Worm (Caenorhabditis elegans) whole organism, young adult: Measurements from ENCODE around the gene ZK353.9.

Experiments
- F52B5.7 ChIP-seq: sonication (generic microtip); optimal IDR thresholded peaks from 2 replicates; lab custom pipeline; 2016; ENCODE audit warnings: mild to moderate bottlenecking, missing genetic modification characterization, missing compliant biosample characterization
- F57A8.1 ChIP-seq: fragments of 200-800 bp; sonication (Bioruptor generic); optimal IDR thresholded peaks from 2 replicates; lab custom pipeline; 2018; ENCODE audit warnings: mild to moderate bottlenecking, missing genetic modification characterization, moderate library complexity, missing compliant biosample characterization
- K11D2.4 ChIP-seq: fragments of 200-800 bp; sonication (Bioruptor generic); IDR thresholded peaks from 2 replicates; pipeline ENCODE4 v1.3.6; 2022; ENCODE audit warnings: missing genetic modification reagents, missing genetic modification characterization, missing compliant biosample characterization
- K12H6.12 ChIP-seq: fragments of 200-800 bp; sonication (Bioruptor generic); optimal IDR thresholded peaks from 2 replicates; lab custom pipeline; 2018; ENCODE audit warnings: mild to moderate bottlenecking, missing genetic modification characterization, missing compliant biosample characterization
- ama-1 ChIP-seq, 3 experiments: fragments of 150-350 bp in 1 of 3; sonication (generic microtip) in 2 of 3; optimal IDR thresholded peaks; 2 replicates each; lab custom pipeline; 2014 to 2018; ENCODE audit warnings: missing biosample characterization in 2 of 3, missing genetic modification characterization in 2 of 3, missing genetic modification reagents in 2 of 3
- atf-7 ChIP-seq: sonication (generic microtip); optimal IDR thresholded peaks from 2 replicates; lab custom pipeline; 2017; ENCODE audit warnings: mild to moderate bottlenecking, missing genetic modification characterization, missing compliant biosample characterization
- athp-1 ChIP-seq: sonication (generic microtip); optimal IDR thresholded peaks from 2 replicates; lab custom pipeline; 2017; ENCODE audit warnings: mild to moderate bottlenecking, missing genetic modification characterization, missing compliant biosample characterization
- attf-5 ChIP-seq: fragments of 200-800 bp; sonication (Bioruptor generic); optimal IDR thresholded peaks from 2 replicates; lab custom pipeline; 2018; ENCODE audit warnings: mild to moderate bottlenecking, missing genetic modification characterization, missing compliant biosample characterization
- attf-6 ChIP-seq: fragments of 200-800 bp; sonication (Bioruptor generic); IDR thresholded peaks from 2 replicates; pipeline ENCODE4 v1.3.6; 2022; ENCODE audit warnings: missing genetic modification reagents, missing genetic modification characterization, missing compliant biosample characterization
- bed-2 ChIP-seq: fragments of 200-800 bp; sonication (Bioruptor generic); IDR thresholded peaks from 2 replicates; pipeline ENCODE4 v1.3.6; 2022; ENCODE audit warnings: missing genetic modification reagents, missing genetic modification characterization, missing compliant biosample characterization
- cebp-1 ChIP-seq, 2 experiments: fragments of 200-800 bp in 1 of 2; sonication (Bioruptor generic) in 1 of 2; sonication (generic microtip) in 1 of 2; IDR thresholded peaks in 1 of 2; optimal IDR thresholded peaks in 1 of 2; 2 replicates each; pipeline versions ENCODE4 v1.3.6 to Lab custom; 2017 to 2022; ENCODE audit warnings: missing compliant biosample characterization in 2 of 2, missing genetic modification characterization in 2 of 2, mild to moderate bottlenecking in 1 of 2, missing genetic modification reagents in 1 of 2, moderate library complexity in 1 of 2
- ceh-79 ChIP-seq: sonication (generic microtip); optimal IDR thresholded peaks from 2 replicates; lab custom pipeline; 2017; ENCODE audit warnings: mild to moderate bottlenecking, missing genetic modification characterization, missing compliant biosample characterization
- dox-1 ChIP-seq: fragments of 200-800 bp; sonication (Bioruptor generic); IDR thresholded peaks from 2 replicates; pipeline ENCODE4 v1.3.6; 2022; ENCODE audit warnings: missing genetic modification reagents, missing genetic modification characterization, missing compliant biosample characterization
- egl-18 ChIP-seq: fragments of 200-800 bp; sonication (Bioruptor generic); IDR thresholded peaks from 2 replicates; pipeline ENCODE4 v1.3.6; 2022; ENCODE audit warnings: missing genetic modification reagents, missing genetic modification characterization, missing compliant biosample characterization
- ets-4 ChIP-seq: fragments of 200-800 bp; sonication (Bioruptor generic); optimal IDR thresholded peaks from 2 replicates; lab custom pipeline; 2018; ENCODE audit warnings: mild to moderate bottlenecking, missing genetic modification characterization, missing compliant biosample characterization
- hmg-1.2 ChIP-seq: fragments of 200-800 bp; sonication (Bioruptor generic); IDR thresholded peaks from 2 replicates; pipeline ENCODE4 v1.3.6; 2022; ENCODE audit warnings: missing genetic modification reagents, missing genetic modification characterization, missing compliant biosample characterization
- hmg-20 ChIP-seq: fragments of 200-800 bp; sonication (Bioruptor generic); IDR thresholded peaks from 2 replicates; pipeline ENCODE4 v1.3.6; 2022; ENCODE audit warnings: missing genetic modification reagents, missing genetic modification characterization, missing compliant biosample characterization
- hrde-1 ChIP-seq: sonication (generic microtip); optimal IDR thresholded peaks from 2 replicates; lab custom pipeline; 2016; ENCODE audit warnings: missing genetic modification characterization, mild to moderate bottlenecking, missing compliant biosample characterization, moderate library complexity, missing genotype, missing genetic modification reagents, borderline replicate concordance
- let-607 ChIP-seq, 2 experiments: fragments of 200-800 bp in 1 of 2; sonication (Bioruptor generic) in 1 of 2; sonication (generic microtip) in 1 of 2; optimal IDR thresholded peaks; 2 replicates each; lab custom pipeline; 2016 to 2018; ENCODE audit warnings: mild to moderate bottlenecking in 2 of 2, missing compliant biosample characterization in 2 of 2, missing genetic modification characterization in 2 of 2, moderate library complexity in 2 of 2, missing genotype in 1 of 2
- lin-40 ChIP-seq: sonication (generic microtip); optimal IDR thresholded peaks from 2 replicates; lab custom pipeline; 2016; ENCODE audit warnings: missing genetic modification characterization, mild to moderate bottlenecking, missing compliant biosample characterization, missing genotype, missing genetic modification reagents
- madf-10 ChIP-seq: sonication (generic microtip); optimal IDR thresholded peaks from 2 replicates; lab custom pipeline; 2016; ENCODE audit warnings: mild to moderate bottlenecking, missing genetic modification characterization, missing compliant biosample characterization
- nfya-1 ChIP-seq: sonication (generic microtip); optimal IDR thresholded peaks from 2 replicates; lab custom pipeline; 2017; ENCODE audit warnings: antibody characterized with exemption, missing compliant biosample characterization, missing genetic modification characterization, borderline replicate concordance; ENCODE audit not compliant: insufficient read depth
- nfya-2 ChIP-seq: fragments of 200-800 bp; sonication (Bioruptor generic); IDR thresholded peaks from 2 replicates; pipeline ENCODE4 v1.3.6; 2022; ENCODE audit warnings: missing genetic modification reagents, missing genetic modification characterization, missing compliant biosample characterization
- nfyb-1 ChIP-seq: fragments of 200-800 bp; sonication (Bioruptor generic); IDR thresholded peaks from 2 replicates; pipeline ENCODE4 v1.3.6; 2022; ENCODE audit warnings: missing genetic modification reagents, missing genetic modification characterization, missing compliant biosample characterization
- nhr-80 ChIP-seq: sonication (generic microtip); optimal IDR thresholded peaks from 2 replicates; lab custom pipeline; 2016; ENCODE audit warnings: missing genetic modification characterization, missing compliant biosample characterization
- nhr-90 ChIP-seq: sonication (generic microtip); optimal IDR thresholded peaks from 2 replicates; lab custom pipeline; 2016; ENCODE audit warnings: missing genotype, mild to moderate bottlenecking, missing genetic modification characterization, missing compliant biosample characterization
- rec-8 ChIP-seq, 2 experiments: sonication (generic microtip); optimal IDR thresholded peaks; 2 replicates each; lab custom pipeline; 2016; ENCODE audit warnings: mild to moderate bottlenecking in 2 of 2, missing genetic modification characterization in 2 of 2, missing genetic modification reagents in 2 of 2, missing genotype in 2 of 2, missing biosample characterization in 1 of 2, missing compliant biosample characterization in 1 of 2, moderate library complexity in 1 of 2
- repo-1 ChIP-seq: sonication (generic microtip); optimal IDR thresholded peaks from 2 replicates; lab custom pipeline; 2017; ENCODE audit warnings: mild to moderate bottlenecking, missing genetic modification characterization, missing compliant biosample characterization
- sea-2 ChIP-seq: fragments of 200-800 bp; sonication (Bioruptor generic); IDR thresholded peaks from 2 replicates; pipeline ENCODE4 v1.3.6; 2022; ENCODE audit warnings: missing genetic modification characterization, missing compliant biosample characterization
- snpc-3.4 ChIP-seq: sonication (generic microtip); optimal IDR thresholded peaks from 2 replicates; lab custom pipeline; 2017; ENCODE audit warnings: missing genetic modification characterization, mild to moderate bottlenecking, missing compliant biosample characterization, antibody characterized with exemption, moderate library complexity, missing genotype, missing genetic modification reagents
- unc-130 ChIP-seq: sonication (generic microtip); optimal IDR thresholded peaks from 2 replicates; lab custom pipeline; 2016; ENCODE audit warnings: missing genetic modification reagents, missing genetic modification characterization, missing compliant biosample characterization
- ztf-18 ChIP-seq: sonication (generic microtip); optimal IDR thresholded peaks from 2 replicates; lab custom pipeline; 2016; ENCODE audit warnings: missing genotype, mild to moderate bottlenecking, missing genetic modification characterization, missing compliant biosample characterization
- ztf-22 ChIP-seq: fragments of 200-800 bp; sonication (Bioruptor generic); optimal IDR thresholded peaks from 2 replicates; lab custom pipeline; 2018; ENCODE audit warnings: mild to moderate bottlenecking, missing genetic modification characterization, moderate library complexity, missing compliant biosample characterization
- ztf-26 ChIP-seq: sonication (generic microtip); optimal IDR thresholded peaks from 2 replicates; lab custom pipeline; 2017; ENCODE audit warnings: missing genetic modification characterization, missing compliant biosample characterization
- ztf-28 ChIP-seq: fragments of 200-800 bp; sonication (Bioruptor generic); IDR thresholded peaks from 2 replicates; pipeline ENCODE4 v1.3.6; 2022; ENCODE audit warnings: missing genetic modification reagents, missing genetic modification characterization, missing compliant biosample characterization

The ZK353.9 gene

ce11 chrIII:8370846-8371257 is 38.4 kb upstream of the ZK353.9 start:
- TF ChIP-seq bed-2 (GFP tag; lab: Robert Waterston, UW) = no peak
- no peak for TF ChIP-seq rec-8 (tag; optimal IDR thresholded peaks at IDR 0.05; lab: Kevin White, UChicago)
- TF ChIP-seq egl-18 = no peak
- TF ChIP-seq ztf-18 = no peak
- TF ChIP-seq snpc-3.4 (tag; lab: Kevin White, UChicago) = no peak
- peak; percentile 24 for TF ChIP-seq ztf-26 (tag; lab: Kevin White, UChicago)
- no peak for TF ChIP-seq nhr-90 (tag; lab: Kevin White, UChicago)
- TF ChIP-seq ztf-28 (GFP tag; lab: Robert Waterston, UW) = no peak
- TF ChIP-seq nfyb-1 (GFP tag; lab: Robert Waterston, UW) = no peak
- no peak for TF ChIP-seq ceh-79 (tag; lab: Kevin White, UChicago)
- no peak for TF ChIP-seq F57A8.1 (GFP tag; lab: Kevin White, UChicago)
- TF ChIP-seq K11D2.4 = no peak
- TF ChIP-seq nhr-80 (tag; lab: Kevin White, UChicago) = peak; percentile 61
- TF ChIP-seq ztf-22 (GFP tag; lab: Kevin White, UChicago) = no peak
- no peak for TF ChIP-seq nfya-1 (tag; lab: Kevin White, UChicago)
- no peak for TF ChIP-seq madf-10
- TF ChIP-seq F52B5.7 (tag; lab: Kevin White, UChicago) = no peak
- TF ChIP-seq sea-2 = no peak
- no peak for TF ChIP-seq hrde-1
- TF ChIP-seq atf-7 = no peak
- no peak for TF ChIP-seq cebp-1 (GFP tag; IDR thresholded peaks at IDR 0.05; lab: Robert Waterston, UW)
- TF ChIP-seq cebp-1 (tag; optimal IDR thresholded peaks at IDR 0.05; lab: Kevin White, UChicago) = peak; percentile 68
- TF ChIP-seq lin-40 (tag; lab: Kevin White, UChicago) = peak; percentile 73
- TF ChIP-seq attf-5 (GFP tag; lab: Kevin White, UChicago) = peak; percentile 4
- TF ChIP-seq ama-1 (optimal IDR thresholded peaks at IDR 0.05; lab: Kevin White, UChicago) = no peak
- no peak for TF ChIP-seq ama-1 (GFP tag; optimal IDR thresholded peaks at IDR 0.05; lab: Kevin White, UChicago)
- no peak for TF ChIP-seq hmg-20
- TF ChIP-seq attf-6 (GFP tag; lab: Robert Waterston, UW) = no peak
- peak in 1 of 2 experiments; percentile 2 for TF ChIP-seq let-607 (tag; optimal IDR thresholded peaks at IDR 0.05; lab: Kevin White, UChicago)
- peak; percentile 66; the same call in 1 of the 2 replicates for TF ChIP-seq hmg-1.2 (GFP tag; lab: Robert Waterston, UW)
- TF ChIP-seq ets-4 (GFP tag; lab: Kevin White, UChicago) = no peak
- no peak for TF ChIP-seq K12H6.12 (tag; lab: Kevin White, UChicago)

ce11 chrIII:8371595-8372305 is 37.5 kb upstream of the ZK353.9 start, which contains the start of gene lmbr-1:
Gene lmbr-1, plus strand, starts transcription at chrIII:8372255.
- TF ChIP-seq unc-130 (GFP tag; lab: Kevin White, UChicago) (no peak), nhr-80 (tag; lab: Kevin White, UChicago) (no peak), nfya-2 (GFP tag; lab: Robert Waterston, UW) (no peak), dox-1 (GFP tag; lab: Robert Waterston, UW) (no peak), repo-1 (tag; lab: Kevin White, UChicago) (no peak)

- TF ChIP-seq hmg-1.2 (GFP tag; lab: Robert Waterston, UW) (peak; percentile 16; the same call in 1 of the 2 replicates), athp-1 (no peak), ama-1 (optimal IDR thresholded peaks at IDR 0.05; lab: Kevin White, UChicago) (no peak), ama-1 (GFP tag; optimal IDR thresholded peaks at IDR 0.05; lab: Kevin White, UChicago) (peak in 1 of 2 experiments; percentile 38)
- TF ChIP-seq, all 124 proteins: peak for 2
These were observed 34.3 kb upstream of the ZK353.9 start, which contains the start of gene met-2 for ce11 chrIII:8375000-8375399. Gene met-2, plus strand, starts transcription at chrIII:8375300.
